Worm (Caenorhabditis elegans) whole organism, L1 larva: ENCODE data around the gene F56A8.9.

Source experiments
- C04F5.9 ChIP-seq: sonication (generic microtip); optimal IDR thresholded peaks from 2 replicates; lab custom pipeline; 2016; ENCODE audit warnings: missing genetic modification characterization, missing compliant biosample characterization
- C34B4.2 ChIP-seq: sonication (generic microtip); optimal IDR thresholded peaks from 2 replicates; lab custom pipeline; 2017; ENCODE audit warnings: mild to moderate bottlenecking, missing genetic modification characterization, missing compliant biosample characterization
- alr-1 ChIP-seq: fragments of 200-800 bp; sonication (Bioruptor generic); optimal IDR thresholded peaks from 2 replicates; lab custom pipeline; 2018; ENCODE audit warnings: borderline replicate concordance, mild to moderate bottlenecking, missing genetic modification characterization, missing compliant biosample characterization
- blmp-1 ChIP-seq: fragments of 150-350 bp; optimal IDR thresholded peaks from 2 replicates; lab custom pipeline; 2014; ENCODE audit warnings: missing biosample characterization, missing genetic modification characterization
- ceh-8 ChIP-seq: fragments of 200-800 bp; sonication (Bioruptor generic); optimal IDR thresholded peaks from 2 replicates; lab custom pipeline; 2018; ENCODE audit warnings: mild to moderate bottlenecking, missing genetic modification characterization, moderate library complexity, missing compliant biosample characterization
- ceh-82 ChIP-seq, 3 experiments: fragments of 150-350 bp in 1 of 3; sonication (generic microtip) in 2 of 3; optimal IDR thresholded peaks; 2 replicates each; lab custom pipeline; 2014 to 2017; ENCODE audit warnings: missing biosample characterization in 3 of 3, missing genetic modification characterization in 3 of 3
- dpl-1 ChIP-seq, 3 experiments: fragments of 150-350 bp in 2 of 3; sonication (generic microtip) in 1 of 3; optimal IDR thresholded peaks; 2 replicates each; lab custom pipeline; 2014 to 2017; ENCODE audit warnings: missing biosample characterization in 3 of 3, missing genetic modification characterization in 3 of 3, missing genetic modification reagents in 3 of 3
- dsc-1 ChIP-seq: sonication (generic microtip); optimal IDR thresholded peaks from 2 replicates; lab custom pipeline; 2016; ENCODE audit warnings: mild to moderate bottlenecking, missing genetic modification characterization, missing compliant biosample characterization
- efl-3 ChIP-seq: fragments of 200-800 bp; sonication (Bioruptor generic); optimal IDR thresholded peaks from 2 replicates; lab custom pipeline; 2018; ENCODE audit warnings: mild to moderate bottlenecking, missing genetic modification characterization, missing compliant biosample characterization
- egl-13 ChIP-seq: sonication (generic microtip); optimal IDR thresholded peaks from 2 replicates; lab custom pipeline; 2016; ENCODE audit warnings: missing genotype, missing genetic modification reagents, missing genetic modification characterization, missing compliant biosample characterization
- ets-5 ChIP-seq: fragments of 200-800 bp; sonication (Bioruptor generic); IDR thresholded peaks from 2 replicates; pipeline ENCODE4 v1.3.6; 2022; ENCODE audit warnings: missing genetic modification characterization, missing compliant biosample characterization
- fkh-4 ChIP-seq: sonication (generic microtip); optimal IDR thresholded peaks from 2 replicates; lab custom pipeline; 2016; ENCODE audit warnings: missing compliant biosample characterization, missing genetic modification characterization, borderline replicate concordance
- fkh-8 ChIP-seq: sonication (generic microtip); optimal IDR thresholded peaks from 2 replicates; lab custom pipeline; 2016; ENCODE audit warnings: mild to moderate bottlenecking, missing genetic modification characterization, missing compliant biosample characterization
- fos-1 ChIP-seq: fragments of 150-350 bp; optimal IDR thresholded peaks from 2 replicates; lab custom pipeline; 2014; ENCODE audit warnings: missing biosample characterization, missing genetic modification characterization
- grh-1 ChIP-seq: fragments of 200-800 bp; sonication (Bioruptor generic); IDR thresholded peaks from 2 replicates; pipeline ENCODE4 v1.3.6; 2022; ENCODE audit warnings: missing genetic modification reagents, missing genetic modification characterization, missing compliant biosample characterization
- hlh-4 ChIP-seq: sonication (generic microtip); optimal IDR thresholded peaks from 2 replicates; lab custom pipeline; 2016; ENCODE audit warnings: mild to moderate bottlenecking, missing genetic modification characterization, missing compliant biosample characterization
- hpl-2 ChIP-seq: fragments of 150-350 bp; optimal IDR thresholded peaks from 2 replicates; lab custom pipeline; 2014; ENCODE audit warnings: missing biosample characterization, missing genetic modification reagents, missing genetic modification characterization
- isw-1 ChIP-seq: fragments of 200-800 bp; sonication (Bioruptor generic); IDR thresholded peaks from 2 replicates; pipeline ENCODE4 v1.3.6; 2022; ENCODE audit warnings: missing genetic modification characterization, missing compliant biosample characterization
- lin-13 ChIP-seq: fragments of 150-350 bp; optimal IDR thresholded peaks from 2 replicates; lab custom pipeline; 2014; ENCODE audit warnings: missing biosample characterization, missing genetic modification reagents, missing genetic modification characterization
- lin-35 ChIP-seq, 2 experiments: fragments of 150-350 bp; optimal IDR thresholded peaks; 2 replicates each; lab custom pipeline; 2014; ENCODE audit warnings: missing biosample characterization in 2 of 2, missing genetic modification characterization in 2 of 2, missing genetic modification reagents in 2 of 2
- lsy-2 ChIP-seq, 2 experiments: fragments of 150-350 bp; optimal IDR thresholded peaks; 2 replicates each; lab custom pipeline; 2014; ENCODE audit warnings: missing biosample characterization in 2 of 2, missing genetic modification characterization in 2 of 2
- mdl-1 ChIP-seq, 2 experiments: fragments of 150-350 bp; optimal IDR thresholded peaks; 2 replicates each; lab custom pipeline; 2014 to 2017; ENCODE audit warnings: missing biosample characterization in 2 of 2, missing genetic modification characterization in 2 of 2, inconsistent platforms in 1 of 2
- mef-2 ChIP-seq: fragments of 150-350 bp; optimal IDR thresholded peaks from 2 replicates; lab custom pipeline; 2014; ENCODE audit warnings: missing biosample characterization, missing genetic modification characterization
- mep-1 ChIP-seq: fragments of 150-350 bp; optimal IDR thresholded peaks from 2 replicates; lab custom pipeline; 2014; ENCODE audit warnings: missing biosample characterization, missing genetic modification characterization
- nhr-11 ChIP-seq: fragments of 150-350 bp; optimal IDR thresholded peaks from 2 replicates; lab custom pipeline; 2014; ENCODE audit warnings: missing biosample characterization, missing genetic modification characterization
- nhr-20 ChIP-seq: sonication (generic microtip); optimal IDR thresholded peaks from 2 replicates; lab custom pipeline; 2016; ENCODE audit warnings: mild to moderate bottlenecking, missing genetic modification characterization, missing compliant biosample characterization
- nhr-28 ChIP-seq: fragments of 150-350 bp; optimal IDR thresholded peaks from 2 replicates; lab custom pipeline; 2014; ENCODE audit warnings: missing biosample characterization, missing genetic modification characterization
- nhr-47 ChIP-seq: sonication (generic microtip); optimal IDR thresholded peaks from 2 replicates; lab custom pipeline; 2016; ENCODE audit warnings: mild to moderate bottlenecking, missing genetic modification characterization, moderate library complexity, missing compliant biosample characterization
- nhr-71 ChIP-seq: sonication (generic microtip); optimal IDR thresholded peaks from 2 replicates; lab custom pipeline; 2016; ENCODE audit warnings: mild to moderate bottlenecking, missing genetic modification characterization, moderate library complexity, missing compliant biosample characterization
- nhr-76 ChIP-seq: sonication (generic microtip); optimal IDR thresholded peaks from 2 replicates; lab custom pipeline; 2017; ENCODE audit warnings: missing biosample characterization, missing genetic modification characterization
- nhr-77 ChIP-seq: fragments of 150-350 bp; optimal IDR thresholded peaks from 2 replicates; lab custom pipeline; 2014; ENCODE audit warnings: missing biosample characterization, missing genetic modification characterization
- pag-3 ChIP-seq: sonication (generic microtip); optimal IDR thresholded peaks from 2 replicates; lab custom pipeline; 2017; ENCODE audit warnings: missing genetic modification characterization, mild to moderate bottlenecking, missing compliant biosample characterization, antibody characterized with exemption, borderline replicate concordance; ENCODE audit not compliant: insufficient read depth
- rnt-1 ChIP-seq: sonication (generic microtip); optimal IDR thresholded peaks from 2 replicates; lab custom pipeline; 2016; ENCODE audit warnings: mild to moderate bottlenecking, missing genetic modification characterization, moderate library complexity, missing compliant biosample characterization
- snpc-4 ChIP-seq: fragments of 150-350 bp; optimal IDR thresholded peaks from 2 replicates; lab custom pipeline; 2014; ENCODE audit warnings: missing biosample characterization, missing genetic modification characterization
- snu-23 ChIP-seq: sonication (generic microtip); optimal IDR thresholded peaks from 2 replicates; lab custom pipeline; 2016; ENCODE audit warnings: missing genetic modification characterization, missing compliant biosample characterization
- sup-37 ChIP-seq: fragments of 200-800 bp; sonication (Bioruptor generic); optimal IDR thresholded peaks from 2 replicates; lab custom pipeline; 2018; ENCODE audit warnings: mild to moderate bottlenecking, missing genetic modification characterization, missing compliant biosample characterization
- tlp-1 ChIP-seq: fragments of 150-350 bp; optimal IDR thresholded peaks from 2 replicates; lab custom pipeline; 2014; ENCODE audit warnings: missing biosample characterization, missing genetic modification characterization
- unc-130 ChIP-seq: fragments of 150-350 bp; optimal IDR thresholded peaks from 2 replicates; lab custom pipeline; 2017; ENCODE audit warnings: missing biosample characterization, missing genetic modification characterization, inconsistent platforms
- unc-62 ChIP-seq: fragments of 150-350 bp; optimal IDR thresholded peaks from 2 replicates; lab custom pipeline; 2014; ENCODE audit warnings: missing biosample characterization, missing genetic modification reagents, missing genetic modification characterization
- vab-15 ChIP-seq: sonication (generic microtip); optimal IDR thresholded peaks from 2 replicates; lab custom pipeline; 2017; ENCODE audit warnings: missing genotype, mild to moderate bottlenecking, missing genetic modification characterization, missing compliant biosample characterization
- xbp-1 ChIP-seq: sonication (generic microtip); optimal IDR thresholded peaks from 2 replicates; lab custom pipeline; 2016; ENCODE audit warnings: missing genetic modification characterization, missing compliant biosample characterization
- zag-1 ChIP-seq: fragments of 150-350 bp; optimal IDR thresholded peaks from 2 replicates; lab custom pipeline; 2014; ENCODE audit warnings: missing biosample characterization, missing genetic modification characterization
- ztf-4 ChIP-seq: fragments of 150-350 bp; optimal IDR thresholded peaks from 2 replicates; lab custom pipeline; 2014; ENCODE audit warnings: missing biosample characterization, missing genetic modification characterization

F56A8.9 gene

DNA sequence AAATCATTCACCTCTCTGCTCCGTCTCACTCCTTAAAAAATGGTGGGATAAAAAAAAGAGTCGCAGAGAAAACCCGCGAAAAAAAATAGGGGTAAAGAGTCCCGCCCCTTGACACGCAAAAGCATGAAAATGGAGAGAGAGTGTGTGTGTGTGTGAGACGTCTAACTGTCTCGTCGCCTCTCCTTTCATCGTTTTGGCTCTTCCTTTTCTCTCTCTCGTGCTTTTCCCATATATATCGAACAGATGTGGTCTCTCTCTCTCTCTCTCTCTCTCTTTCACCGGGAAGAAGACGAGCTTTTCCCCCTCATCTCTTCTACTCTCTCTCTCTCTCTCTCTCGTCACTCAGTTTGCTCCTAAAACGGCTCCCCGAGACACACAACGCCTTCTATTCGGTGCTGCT, 21.3 kb downstream of the F56A8.9 start (continued):
- TF ChIP-seq lsy-2 (tag; optimal IDR thresholded peaks at IDR 0.05; lab: Kevin White, UChicago) = peak; percentile 51 to 75
- TF ChIP-seq ceh-82 (tag; optimal IDR thresholded peaks at IDR 0.05; lab: Kevin White, UChicago) = peak; percentile 19 to 72 (median 68)
- peak; percentile 77 for TF ChIP-seq dsc-1 (tag; lab: Kevin White, UChicago)
- TF ChIP-seq hlh-4 (tag; lab: Kevin White, UChicago) = no peak
- no peak for TF ChIP-seq hpl-2 (GFP tag; lab: Kevin White, UChicago)
- TF ChIP-seq xbp-1 = peak; percentile 55
- TF ChIP-seq ceh-8 (GFP tag; lab: Kevin White, UChicago) = peak; percentile 30
- TF ChIP-seq fkh-4 = no peak
- no peak for TF ChIP-seq tlp-1 (tag; lab: Kevin White, UChicago)
- TF ChIP-seq C34B4.2 (tag; lab: Kevin White, UChicago) = no peak
- TF ChIP-seq egl-13 (tag; lab: Kevin White, UChicago) = peak; percentile 82
- no peak for TF ChIP-seq vab-15
- peak; percentile 16 for TF ChIP-seq nhr-76 (tag; lab: Kevin White, UChicago)
- TF ChIP-seq lin-13 (GFP tag; lab: Kevin White, UChicago) = peak; percentile 66
- TF ChIP-seq lin-35 (GFP tag; optimal IDR thresholded peaks at IDR 0.05; lab: Kevin White, UChicago) = peak in 1 of 2 experiments; percentile 74
- TF ChIP-seq pag-3 (tag; lab: Kevin White, UChicago) = no peak
- TF ChIP-seq dpl-1 (GFP tag; optimal IDR thresholded peaks at IDR 0.05; lab: Kevin White, UChicago) = peak; percentile 31 to 45 (median 37)
- TF ChIP-seq mdl-1 (tag; optimal IDR thresholded peaks at IDR 0.05; lab: Kevin White, UChicago) = peak in 1 of 2 experiments; percentile 47
- TF ChIP-seq mef-2 (tag; lab: Kevin White, UChicago) = no peak
- no peak for TF ChIP-seq ets-5 (GFP tag; lab: Robert Waterston, UW)
- peak; percentile 5 for TF ChIP-seq mep-1 (tag; lab: Kevin White, UChicago)
- peak; percentile 65 for TF ChIP-seq fos-1 (tag; lab: Kevin White, UChicago)
- TF ChIP-seq snpc-4 (tag; lab: Kevin White, UChicago) = peak; percentile 20
- no peak for TF ChIP-seq unc-130 (tag; lab: Kevin White, UChicago)
- TF ChIP-seq unc-62 = no peak
- TF ChIP-seq efl-3 (GFP tag; lab: Kevin White, UChicago) = no peak
- TF ChIP-seq fkh-8 (tag; lab: Kevin White, UChicago) = peak; percentile 97
- TF ChIP-seq rnt-1 (tag; lab: Kevin White, UChicago) = peak; percentile 37
- TF ChIP-seq nhr-47 (tag; lab: Kevin White, UChicago) = peak; percentile 85
- no peak for TF ChIP-seq sup-37
- no peak for TF ChIP-seq C04F5.9 (tag; lab: Kevin White, UChicago)
- TF ChIP-seq alr-1 (tag; lab: Kevin White, UChicago) = no peak
- TF ChIP-seq nhr-20 = peak; percentile 44
- TF ChIP-seq ztf-4 = peak; percentile 63
- TF ChIP-seq nhr-11 (tag; lab: Kevin White, UChicago) = no peak
- peak; percentile 3 for TF ChIP-seq zag-1
- TF ChIP-seq nhr-77 (tag; lab: Kevin White, UChicago) = peak; percentile 20

DNA sequence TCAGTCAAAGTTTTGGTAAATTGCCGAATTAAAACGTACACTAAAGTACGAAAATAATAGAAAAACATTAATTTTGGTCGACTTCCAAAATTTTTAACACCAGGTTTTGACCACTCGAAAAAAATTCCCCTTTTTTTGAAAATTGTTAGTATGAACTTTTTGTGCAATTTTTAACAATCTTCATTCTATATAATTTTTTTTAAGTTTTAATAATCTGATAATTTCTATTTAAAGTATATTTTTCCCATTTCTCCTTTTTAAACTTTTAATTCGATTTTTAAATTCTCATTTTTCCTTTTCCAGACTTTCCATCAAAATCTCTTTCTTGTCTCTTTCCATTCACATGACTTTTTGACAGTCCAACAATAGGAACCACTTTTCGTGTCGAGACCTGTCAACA, 22.5 kb downstream of the F56A8.9 start, which contains the start of gene unc-64:
Gene unc-64 (plus strand): TSS at position 301 of the 400 bp plus-strand sequence.
- TF ChIP-seq nhr-28 (no peak), grh-1 (GFP tag; lab: Robert Waterston, UW) (no peak), ceh-8 (GFP tag; lab: Kevin White, UChicago) (no peak), efl-3 (GFP tag; lab: Kevin White, UChicago) (no peak), lin-13 (GFP tag; lab: Kevin White, UChicago) (no peak), dpl-1 (GFP tag; optimal IDR thresholded peaks at IDR 0.05; lab: Kevin White, UChicago) (no peak), ztf-4 (no peak), lsy-2 (tag; optimal IDR thresholded peaks at IDR 0.05; lab: Kevin White, UChicago) (no peak), pag-3 (tag; lab: Kevin White, UChicago) (no peak), snu-23 (GFP tag; lab: Kevin White, UChicago) (no peak), nhr-71 (tag; lab: Kevin White, UChicago) (no peak), hpl-2 (GFP tag; lab: Kevin White, UChicago) (no peak), isw-1 (GFP tag; lab: Robert Waterston, UW) (no peak), blmp-1 (tag; lab: Kevin White, UChicago) (no peak), fkh-8 (tag; lab: Kevin White, UChicago) (no peak)
